Worm (Caenorhabditis elegans): ENCODE results near the gene fkb-3.

Gene fkb-3

ce11 chrV:7275491-7275890 lies 50.5 kb downstream of the fkb-3 start, which contains the start of gene C13A2.5:
Gene C13A2.5 (plus strand): TSS chrV:7275791.
- TF ChIP-seq ztf-4 (tag; optimal IDR thresholded peaks at IDR 0.05) (no peak), aly-2 (tag; optimal IDR thresholded peaks at IDR 0.05) (no peak), unc-55 (GFP tag; optimal IDR thresholded peaks at IDR 0.05) (no peak), dmd-4 (tag; optimal IDR thresholded peaks at IDR 0.05) (no peak), unc-62 (GFP tag; optimal IDR thresholded peaks at IDR 0.05) (no peak), lin-39 (tag; optimal IDR thresholded peaks at IDR 0.05) (no peak), sma-3 (GFP tag; optimal IDR thresholded peaks at IDR 0.05) (no peak), unc-39 (tag; optimal IDR thresholded peaks at IDR 0.05) (no peak), mbf-1 (tag; optimal IDR thresholded peaks at IDR 0.05) (no peak), F13H6.1 (tag; optimal IDR thresholded peaks at IDR 0.05) (no peak), nhr-23 (tag; optimal IDR thresholded peaks at IDR 0.05) (no peak), egl-27 (tag; optimal IDR thresholded peaks at IDR 0.05) (no peak), ama-1 (optimal IDR thresholded peaks at IDR 0.05) (no peak), lin-13 (GFP tag; optimal IDR thresholded peaks at IDR 0.05) (no peak), blmp-1 (tag; optimal IDR thresholded peaks at IDR 0.05; ENCODE audit: insufficient read depth) (no peak), lsy-2 (tag; optimal IDR thresholded peaks at IDR 0.05) (no peak), Y55F3AM.14 (GFP tag; optimal IDR thresholded peaks at IDR 0.05) (no peak), peb-1 (tag; optimal IDR thresholded peaks at IDR 0.05) (no peak)
